Worm (Caenorhabditis elegans) whole organism, L2 larva: ENCODE measurements around the gene K03H6.4.
A peak's percentile ranks its signal among the peaks of the same experiment; 100 is the strongest.

Experiments
- R02D3.7 ChIP-seq: fragments of 150-350 bp; optimal IDR thresholded peaks from 2 replicates; lab custom pipeline; 2014; ENCODE audit warnings: missing biosample characterization, missing genetic modification characterization
- aly-2 ChIP-seq: fragments of 150-350 bp; optimal IDR thresholded peaks from 2 replicates; lab custom pipeline; 2014; ENCODE audit warnings: missing biosample characterization, missing genetic modification characterization
- ama-1 ChIP-seq: fragments of 150-350 bp; optimal IDR thresholded peaks from 2 replicates; lab custom pipeline; 2018; ENCODE audit warnings: inconsistent platforms
- fos-1 ChIP-seq: fragments of 150-350 bp; optimal IDR thresholded peaks from 2 replicates; lab custom pipeline; 2014; ENCODE audit warnings: missing biosample characterization, missing genetic modification characterization
- lin-13 ChIP-seq: fragments of 150-350 bp; optimal IDR thresholded peaks from 2 replicates; lab custom pipeline; 2014; ENCODE audit warnings: missing biosample characterization, missing genetic modification reagents, missing genetic modification characterization
- lin-39 ChIP-seq: fragments of 150-350 bp; optimal IDR thresholded peaks from 2 replicates; lab custom pipeline; 2014; ENCODE audit warnings: missing biosample characterization, missing genetic modification reagents, missing genetic modification characterization
- mab-5 ChIP-seq: fragments of 150-350 bp; optimal IDR thresholded peaks from 2 replicates; lab custom pipeline; 2014; ENCODE audit warnings: missing biosample characterization, missing genetic modification characterization
- mbf-1 ChIP-seq: sonication (generic microtip); optimal IDR thresholded peaks from 2 replicates; lab custom pipeline; 2017; ENCODE audit warnings: missing biosample characterization, missing genetic modification characterization
- nhr-10 ChIP-seq: sonication (generic microtip); optimal IDR thresholded peaks from 2 replicates; lab custom pipeline; 2017; ENCODE audit warnings: missing biosample characterization, missing genetic modification characterization
- nhr-12 ChIP-seq: fragments of 150-350 bp; optimal IDR thresholded peaks from 2 replicates; lab custom pipeline; 2014; ENCODE audit warnings: missing biosample characterization, missing genetic modification characterization
- peb-1 ChIP-seq: fragments of 150-350 bp; optimal IDR thresholded peaks from 2 replicates; lab custom pipeline; 2014; ENCODE audit warnings: missing biosample characterization, missing genetic modification characterization
- unc-39 ChIP-seq: fragments of 150-350 bp; optimal IDR thresholded peaks from 2 replicates; lab custom pipeline; 2014; ENCODE audit warnings: missing biosample characterization, missing genetic modification characterization
- unc-62 ChIP-seq: fragments of 150-350 bp; optimal IDR thresholded peaks from 2 replicates; lab custom pipeline; 2014; ENCODE audit warnings: missing biosample characterization, missing genetic modification reagents, missing genetic modification characterization

ce11 chrIV:1510241-1510640 is 10.9 kb downstream of the K03H6.4 start, which contains the start of gene txt-4:
- TF ChIP-seq lin-39 (tag; lab: Kevin White, UChicago), result no peak
- no peak for TF ChIP-seq R02D3.7 (tag; lab: Kevin White, UChicago)
- no peak for TF ChIP-seq nhr-10 (tag; lab: Kevin White, UChicago)
- TF ChIP-seq peb-1 (tag; lab: Kevin White, UChicago), result no peak
- no peak for TF ChIP-seq unc-62 (GFP tag; lab: Kevin White, UChicago)
- TF ChIP-seq ama-1, result no peak
- TF ChIP-seq aly-2 (tag; lab: Kevin White, UChicago), result no peak
- peak; percentile 15 for TF ChIP-seq fos-1
- TF ChIP-seq nhr-12 (tag; lab: Kevin White, UChicago), result no peak
- no peak for TF ChIP-seq lin-13 (GFP tag; lab: Kevin White, UChicago)
- TF ChIP-seq mbf-1 (tag; lab: Kevin White, UChicago), result no peak
- no peak for TF ChIP-seq unc-39
- TF ChIP-seq mab-5 (tag; lab: Kevin White, UChicago), result no peak
